Fruit fly (Drosophila melanogaster) whole organism, embryonic: ENCODE results near the gene dbf.

Source experiments
- Adf1 ChIP-seq: fragments of 200-800 bp; sonication (Bioruptor generic); IDR thresholded peaks from 2 replicates; pipeline ENCODE4 v1.3.6; 2022; ENCODE audit warnings: missing biosample characterization, missing genetic modification characterization
- BEAF-32 ChIP-seq: fragments of 200-800 bp; sonication (Bioruptor generic); optimal IDR thresholded peaks from 3 replicates; lab custom pipeline; 2017; ENCODE audit warnings: missing biosample characterization, missing genetic modification characterization, mild to moderate bottlenecking, moderate library complexity, missing genetic modification reagents
- Blimp-1 ChIP-seq: fragments of 200-800 bp; sonication (Bioruptor generic); optimal IDR thresholded peaks from 3 replicates; lab custom pipeline; 2018; ENCODE audit warnings: missing biosample characterization, missing genetic modification characterization, mild to moderate bottlenecking, moderate library complexity, missing genetic modification reagents
- CG10654 ChIP-seq: fragments of 200-800 bp; sonication (Bioruptor generic); optimal IDR thresholded peaks from 2 replicates; lab custom pipeline; 2016; ENCODE audit warnings: missing biosample characterization, missing genetic modification characterization
- CG11456 ChIP-seq: fragments of 200-800 bp; sonication (Bioruptor generic); IDR thresholded peaks from 3 replicates; pipeline ENCODE4 v1.3.6; 2022; ENCODE audit warnings: missing biosample characterization, missing genetic modification characterization
- CG12391 ChIP-seq: fragments of 200-800 bp; sonication (Bioruptor generic); optimal IDR thresholded peaks from 3 replicates; lab custom pipeline; 2018; ENCODE audit warnings: missing biosample characterization, mild to moderate bottlenecking, missing genetic modification characterization, moderate library complexity
- CG12942 ChIP-seq: fragments of 200-800 bp; sonication (Bioruptor generic); optimal IDR thresholded peaks from 3 replicates; lab custom pipeline; 2016; ENCODE audit warnings: missing biosample characterization, missing genetic modification characterization
- CG14014 ChIP-seq: fragments of 200-800 bp; sonication (Bioruptor generic); IDR thresholded peaks from 2 replicates; pipeline ENCODE4 v1.3.6; 2022; ENCODE audit warnings: missing biosample characterization, missing genetic modification characterization
- CG14965 ChIP-seq: fragments of 200-800 bp; sonication (Bioruptor generic); optimal IDR thresholded peaks from 2 replicates; lab custom pipeline; 2016; ENCODE audit warnings: missing biosample characterization, missing genetic modification characterization, borderline replicate concordance
- CG1529 ChIP-seq: fragments of 200-800 bp; sonication (Bioruptor generic); optimal IDR thresholded peaks from 3 replicates; lab custom pipeline; 2018; ENCODE audit warnings: missing biosample characterization, missing genetic modification characterization
- CG1603 ChIP-seq: fragments of 200-800 bp; sonication (Bioruptor generic); optimal IDR thresholded peaks from 2 replicates; lab custom pipeline; 2019; ENCODE audit warnings: missing biosample characterization, mild to moderate bottlenecking, missing genetic modification characterization, moderate library complexity
- CG17361 ChIP-seq: fragments of 200-800 bp; sonication (Bioruptor generic); IDR thresholded peaks from 3 replicates; pipeline ENCODE4 v1.3.6; 2022; ENCODE audit warnings: missing biosample characterization, missing genetic modification characterization
- CG17612 ChIP-seq: fragments of 200-800 bp; sonication (Bioruptor generic); IDR thresholded peaks from 2 replicates; pipeline ENCODE4 v1.3.6; 2022; ENCODE audit warnings: missing biosample characterization, missing genetic modification characterization
- CG17912 ChIP-seq: fragments of 200-800 bp; sonication (Bioruptor generic); optimal IDR thresholded peaks from 2 replicates; lab custom pipeline; 2018; ENCODE audit warnings: missing biosample characterization, mild to moderate bottlenecking, missing genetic modification characterization
- CG2712 ChIP-seq: fragments of 200-800 bp; optimal IDR thresholded peaks from 3 replicates; lab custom pipeline; 2019; ENCODE audit warnings: missing biosample characterization, mild to moderate bottlenecking, missing genetic modification characterization, moderate library complexity
- CG4424 ChIP-seq: fragments of 200-800 bp; sonication (Bioruptor generic); optimal IDR thresholded peaks from 3 replicates; lab custom pipeline; 2016; ENCODE audit warnings: missing biosample characterization, missing genetic modification characterization
- CG7987 ChIP-seq: fragments of 200-800 bp; sonication (Bioruptor generic); optimal IDR thresholded peaks from 2 replicates; lab custom pipeline; 2018; ENCODE audit warnings: missing biosample characterization, mild to moderate bottlenecking, missing genetic modification characterization, moderate library complexity
- CG8388 ChIP-seq: fragments of 200-800 bp; sonication (Bioruptor generic); optimal IDR thresholded peaks from 2 replicates; lab custom pipeline; 2019; ENCODE audit warnings: missing biosample characterization, mild to moderate bottlenecking, missing genetic modification characterization, moderate library complexity
- CG9876 ChIP-seq: fragments of 200-800 bp; sonication (Bioruptor generic); optimal IDR thresholded peaks from 2 replicates; lab custom pipeline; 2016; ENCODE audit warnings: missing biosample characterization, missing genetic modification characterization
- CG9932 ChIP-seq: fragments of 200-800 bp; sonication (Bioruptor generic); IDR thresholded peaks from 2 replicates; pipeline ENCODE4 v1.3.6; 2022; ENCODE audit warnings: missing biosample characterization, missing genetic modification characterization
- Dip3 ChIP-seq: fragments of 200-800 bp; sonication (Bioruptor generic); optimal IDR thresholded peaks from 3 replicates; lab custom pipeline; 2016; ENCODE audit warnings: missing biosample characterization, missing genetic modification characterization
- HLHmδ ChIP-seq: fragments of 200-800 bp; sonication (Bioruptor generic); optimal IDR thresholded peaks from 2 replicates; lab custom pipeline; 2018; ENCODE audit warnings: missing biosample characterization, mild to moderate bottlenecking, missing genetic modification characterization, moderate library complexity
- Hand ChIP-seq: fragments of 200-800 bp; sonication (Bioruptor generic); optimal IDR thresholded peaks from 2 replicates; lab custom pipeline; 2017; ENCODE audit warnings: mild to moderate bottlenecking, missing biosample characterization, missing genetic modification reagents, missing genetic modification characterization
- Hr78 ChIP-seq, 2 experiments: fragments of 200-800 bp in 1 of 2; fragments of >200 bp in 1 of 2; sonication (Bioruptor generic) in 1 of 2; optimal IDR thresholded peaks; 2 replicates each; lab custom pipeline; 2017 to 2019; ENCODE audit warnings: missing biosample characterization in 2 of 2, missing genetic modification characterization in 2 of 2, mild to moderate bottlenecking in 1 of 2, moderate library complexity in 1 of 2
- Hsf ChIP-seq: fragments of 200-800 bp; sonication (Bioruptor generic); optimal IDR thresholded peaks from 3 replicates; lab custom pipeline; 2016; ENCODE audit warnings: missing biosample characterization, missing genetic modification characterization
- NK7.1 ChIP-seq: fragments of 200-800 bp; sonication (Bioruptor generic); optimal IDR thresholded peaks from 3 replicates; lab custom pipeline; 2016; ENCODE audit warnings: missing biosample characterization, missing genetic modification characterization
- Nf-YB ChIP-seq: fragments of 200-800 bp; sonication (Bioruptor generic); optimal IDR thresholded peaks from 3 replicates; lab custom pipeline; 2019; ENCODE audit warnings: missing biosample characterization, mild to moderate bottlenecking, missing genetic modification characterization, moderate library complexity
- ac ChIP-seq: fragments of 200-800 bp; sonication (Bioruptor generic); optimal IDR thresholded peaks from 3 replicates; lab custom pipeline; 2017; ENCODE audit warnings: missing biosample characterization, mild to moderate bottlenecking, missing genetic modification characterization
- bigmax ChIP-seq: fragments of 200-800 bp; sonication (Bioruptor generic); optimal IDR thresholded peaks from 2 replicates; lab custom pipeline; 2018; ENCODE audit warnings: missing biosample characterization, mild to moderate bottlenecking, missing genetic modification characterization
- crp ChIP-seq, 2 experiments: fragments of 200-800 bp; sonication (Bioruptor generic); optimal IDR thresholded peaks; 2 replicates in 1 of 2; 3 replicates in 1 of 2; lab custom pipeline; 2017; ENCODE audit warnings: missing biosample characterization in 2 of 2, missing genetic modification characterization in 2 of 2, mild to moderate bottlenecking in 1 of 2, moderate library complexity in 1 of 2
- dan ChIP-seq: fragments of 200-800 bp; sonication (Bioruptor generic); IDR thresholded peaks from 2 replicates; pipeline ENCODE4 v1.3.6; 2022; ENCODE audit warnings: missing biosample characterization, missing genetic modification characterization
- gt ChIP-seq: fragments of 200-800 bp; sonication (Bioruptor generic); IDR thresholded peaks from 2 replicates; pipeline ENCODE4 v1.3.6; 2022; ENCODE audit warnings: missing biosample characterization, missing genetic modification characterization
- hb ChIP-seq: fragments of 200-800 bp; sonication (Bioruptor generic); IDR thresholded peaks from 3 replicates; pipeline ENCODE4 v1.3.6; 2022; ENCODE audit warnings: missing biosample characterization, missing genetic modification characterization; ENCODE audit not compliant: partially characterized antibody
- kah ChIP-seq: fragments of 200-800 bp; sonication (Bioruptor generic); optimal IDR thresholded peaks from 2 replicates; lab custom pipeline; 2018; ENCODE audit warnings: missing biosample characterization, mild to moderate bottlenecking, missing genetic modification characterization
- lbe ChIP-seq: fragments of 200-800 bp; sonication (Bioruptor generic); optimal IDR thresholded peaks from 2 replicates; lab custom pipeline; 2016; ENCODE audit warnings: missing biosample characterization, mild to moderate bottlenecking, missing genetic modification characterization
- lilli ChIP-seq: fragments of 200-800 bp; sonication (Bioruptor generic); optimal IDR thresholded peaks from 3 replicates; lab custom pipeline; 2016; ENCODE audit warnings: missing biosample characterization, missing genetic modification characterization
- pb ChIP-seq: fragments of 200-800 bp; sonication (Bioruptor generic); optimal IDR thresholded peaks from 3 replicates; lab custom pipeline; 2016; ENCODE audit warnings: missing biosample characterization, missing genetic modification characterization
- rib ChIP-seq: fragments of 200-800 bp; sonication (Bioruptor generic); IDR thresholded peaks from 2 replicates; pipeline ENCODE4 v1.3.6; 2022; ENCODE audit warnings: missing biosample characterization, missing genetic modification characterization
- salm ChIP-seq: fragments of 200-800 bp; sonication (Bioruptor generic); optimal IDR thresholded peaks from 2 replicates; lab custom pipeline; 2018; ENCODE audit warnings: missing biosample characterization, mild to moderate bottlenecking, missing genetic modification characterization
- sima ChIP-seq: fragments of 200-800 bp; sonication (Bioruptor generic); optimal IDR thresholded peaks from 2 replicates; lab custom pipeline; 2016; ENCODE audit warnings: missing biosample characterization, missing genetic modification characterization
- so ChIP-seq: fragments of 200-800 bp; sonication (Bioruptor generic); IDR thresholded peaks from 3 replicates; pipeline ENCODE4 v1.3.6; 2022; ENCODE audit warnings: missing biosample characterization, missing genetic modification characterization
- sug ChIP-seq: fragments of 200-800 bp; optimal IDR thresholded peaks from 2 replicates; lab custom pipeline; 2019; ENCODE audit warnings: missing biosample characterization, mild to moderate bottlenecking, missing genetic modification characterization, moderate library complexity
- tna ChIP-seq: fragments of 200-800 bp; sonication (Bioruptor generic); IDR thresholded peaks from 2 replicates; pipeline ENCODE4 v1.3.6; 2022; ENCODE audit warnings: missing biosample characterization, missing genetic modification characterization; ENCODE audit not compliant: partially characterized antibody
- trh ChIP-seq: fragments of 200-800 bp; sonication (Bioruptor generic); optimal IDR thresholded peaks from 2 replicates; lab custom pipeline; 2016; ENCODE audit warnings: missing biosample characterization, missing genetic modification characterization
- ttk ChIP-seq: fragments of 200-800 bp; sonication (Bioruptor generic); IDR thresholded peaks from 2 replicates; pipeline ENCODE4 v2.1.2; 2022; ENCODE audit warnings: missing biosample characterization, missing genetic modification characterization
- unc-4 ChIP-seq: fragments of 200-800 bp; sonication (Bioruptor generic); IDR thresholded peaks from 2 replicates; pipeline ENCODE4 v1.3.6; 2022; ENCODE audit warnings: missing biosample characterization, missing genetic modification characterization; ENCODE audit not compliant: partially characterized antibody
- unpg ChIP-seq: fragments of 200-800 bp; sonication (Bioruptor generic); optimal IDR thresholded peaks from 3 replicates; lab custom pipeline; 2018; ENCODE audit warnings: missing biosample characterization, mild to moderate bottlenecking, missing genetic modification characterization, moderate library complexity
- wor ChIP-seq: fragments of 200-800 bp; sonication (Bioruptor generic); IDR thresholded peaks from 2 replicates; pipeline ENCODE4 v1.3.6; 2022; ENCODE audit warnings: missing biosample characterization, missing genetic modification characterization
- zen2 ChIP-seq: fragments of 200-800 bp; sonication (Bioruptor generic); IDR thresholded peaks from 3 replicates; pipeline ENCODE4 v1.3.6; 2022; ENCODE audit warnings: missing biosample characterization, missing genetic modification characterization; ENCODE audit not compliant: partially characterized antibody
- zf30C ChIP-seq: fragments of 200-800 bp; sonication (Bioruptor generic); optimal IDR thresholded peaks from 3 replicates; lab custom pipeline; 2018; ENCODE audit warnings: missing biosample characterization, mild to moderate bottlenecking, missing genetic modification characterization

dbf gene

DNA sequence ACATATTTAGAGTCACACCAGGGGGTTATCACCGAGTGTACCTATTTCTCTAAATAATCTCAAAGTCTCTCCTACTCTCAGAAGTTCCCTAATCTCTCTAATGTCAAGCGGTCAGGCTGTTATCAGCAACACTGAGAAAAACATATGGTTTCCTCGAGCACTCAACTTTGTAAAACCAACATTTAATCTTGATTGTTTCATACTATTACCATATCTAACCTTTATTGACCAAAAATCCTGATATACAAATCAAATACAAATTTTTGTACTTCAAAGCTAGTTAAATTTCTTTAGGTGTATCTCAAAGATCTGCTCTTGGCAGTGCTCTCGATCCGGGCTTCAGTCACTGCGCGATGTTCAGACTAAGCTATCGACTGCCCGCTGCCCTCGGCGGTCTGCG lies 51.9 kb downstream of the dbf start, which contains the start of gene CG6415 (continued):
- TF ChIP-seq BEAF-32 (GFP tag; lab: Kevin White, UChicago), result no peak
- no peak for TF ChIP-seq zen2 (GFP tag; lab: Robert Waterston, UW)
- TF ChIP-seq gt, result no peak
- peak; percentile 6 for TF ChIP-seq CG12942
- TF ChIP-seq lbe, result peak; percentile 47
- no peak for TF ChIP-seq unc-4 (GFP tag; lab: Robert Waterston, UW)
- peak; percentile 11 for TF ChIP-seq sima (GFP tag; lab: Kevin White, UChicago)
- TF ChIP-seq trh, result no peak
- TF ChIP-seq NK7.1 (GFP tag; lab: Kevin White, UChicago), result peak; percentile 48
- TF ChIP-seq HLHmδ (GFP tag; lab: Kevin White, UChicago), result no peak
- peak; percentile 57 for TF ChIP-seq CG10654 (GFP tag; lab: Kevin White, UChicago)
- peak; percentile 77 for TF ChIP-seq CG17361
- TF ChIP-seq CG7987 (GFP tag; lab: Kevin White, UChicago), result no peak
- TF ChIP-seq wor (GFP tag; lab: Robert Waterston, UW), result 0 out of 2 replicates have a peak, but pooled peaks have one; percentile 30
- peak; percentile 63 for TF ChIP-seq Dip3 (GFP tag; lab: Kevin White, UChicago)
- peak; percentile 76 for TF ChIP-seq CG12391 (tag; lab: Kevin White, UChicago)
- TF ChIP-seq CG8388, result peak; percentile 72
- TF ChIP-seq crp (GFP tag; optimal IDR thresholded peaks at IDR 0.05; lab: Kevin White, UChicago), result peak in 1 of 2 experiments; percentile 10
- no peak for TF ChIP-seq Adf1 (GFP tag; lab: Robert Waterston, UW)
- peak; percentile 74 for TF ChIP-seq ttk (GFP tag; lab: Robert Waterston, UW)
- peak; percentile 80 for TF ChIP-seq CG14014
- TF ChIP-seq Hr78 (GFP tag; optimal IDR thresholded peaks at IDR 0.05; lab: Kevin White, UChicago), result peak in 1 of 2 experiments; percentile 62
- peak; percentile 60 for TF ChIP-seq CG17612 (GFP tag; lab: Robert Waterston, UW)
- TF ChIP-seq Hand (GFP tag; lab: Kevin White, UChicago), result no peak
- no peak for TF ChIP-seq bigmax
- TF ChIP-seq lilli (GFP tag; lab: Kevin White, UChicago), result peak; percentile 77
- peak; percentile 92 for TF ChIP-seq sug (tag; lab: Kevin White, UChicago)
- peak; percentile 21 for TF ChIP-seq kah
- TF ChIP-seq tna (GFP tag; lab: Robert Waterston, UW), result no peak
- peak; percentile 66 for TF ChIP-seq zf30C (GFP tag; lab: Kevin White, UChicago)
- peak; percentile 78 for TF ChIP-seq CG11456 (GFP tag; lab: Robert Waterston, UW)
- TF ChIP-seq CG2712 (tag; lab: Kevin White, UChicago), result peak; percentile 84
- TF ChIP-seq unpg (GFP tag; lab: Kevin White, UChicago), result peak; percentile 81
- no peak for TF ChIP-seq dan (GFP tag; lab: Robert Waterston, UW)
- TF ChIP-seq Blimp-1 (GFP tag; lab: Kevin White, UChicago), result peak; percentile 74
- TF ChIP-seq CG17912 (GFP tag; lab: Kevin White, UChicago), result no peak
- no peak for TF ChIP-seq hb
- peak; percentile 78 for TF ChIP-seq CG4424
- TF ChIP-seq pb (GFP tag; lab: Kevin White, UChicago), result peak; percentile 6
- peak; percentile 47 for TF ChIP-seq salm (tag; lab: Kevin White, UChicago)
- TF ChIP-seq ac (GFP tag; lab: Kevin White, UChicago), result no peak
- peak; percentile 42 for TF ChIP-seq CG14965
- TF ChIP-seq Nf-YB (GFP tag; lab: Kevin White, UChicago), result peak; percentile 48
- TF ChIP-seq CG1603 (tag; lab: Kevin White, UChicago), result peak; percentile 84
- peak; percentile 76 for TF ChIP-seq so (GFP tag; lab: Robert Waterston, UW)
- TF ChIP-seq rib (GFP tag; lab: Robert Waterston, UW), result no peak
- peak; percentile 73 for TF ChIP-seq Hsf (GFP tag; lab: Kevin White, UChicago)
- TF ChIP-seq CG9876 (GFP tag; lab: Kevin White, UChicago), result peak; percentile 57
- TF ChIP-seq CG9932, result peak; percentile 36; the same call in 1 of the 2 replicates
- peak; percentile 59 for TF ChIP-seq CG1529 (GFP tag; lab: Kevin White, UChicago)
